Fruit fly (Drosophila melanogaster): ENCODE measurements around the gene RanBP3.

RanBP3 gene

DNA sequence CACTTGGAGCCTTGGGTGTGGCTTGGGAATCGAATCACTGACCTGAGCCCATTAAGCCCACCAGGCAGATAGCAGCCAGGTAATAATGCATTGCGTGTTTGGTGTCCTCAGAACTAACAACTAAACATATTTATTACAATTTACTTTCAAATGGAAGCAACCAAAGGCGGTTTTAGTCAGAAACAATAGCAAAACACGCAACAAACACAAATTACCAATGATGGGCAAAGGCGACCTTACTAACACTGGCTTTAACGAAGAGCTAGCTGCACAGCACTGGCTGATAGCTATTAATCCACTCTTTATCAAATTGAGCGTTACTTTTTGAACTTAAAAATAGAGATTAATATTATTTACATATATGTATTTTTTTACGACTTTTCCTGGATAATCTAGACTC, 10.4 kb upstream of the RanBP3 start, which contains the start of gene udt (continued):
- TF ChIP-seq CG17328 (GFP tag; IDR thresholded peaks at IDR 0.05) (no peak), Mad (GFP tag; optimal IDR thresholded peaks at IDR 0.05) (peak; percentile 29), CG13624 (GFP tag; optimal IDR thresholded peaks at IDR 0.05) (peak; percentile 4), CG34422 (GFP tag; IDR thresholded peaks at IDR 0.05) (0 out of 3 replicates have a peak, but pooled peaks have one; percentile 15), Xrp1 (GFP tag; IDR thresholded peaks at IDR 0.05) (0 out of 2 replicates have a peak, but pooled peaks have one; percentile 14), CG17829 (tag; optimal IDR thresholded peaks at IDR 0.05) (no peak)

DNA sequence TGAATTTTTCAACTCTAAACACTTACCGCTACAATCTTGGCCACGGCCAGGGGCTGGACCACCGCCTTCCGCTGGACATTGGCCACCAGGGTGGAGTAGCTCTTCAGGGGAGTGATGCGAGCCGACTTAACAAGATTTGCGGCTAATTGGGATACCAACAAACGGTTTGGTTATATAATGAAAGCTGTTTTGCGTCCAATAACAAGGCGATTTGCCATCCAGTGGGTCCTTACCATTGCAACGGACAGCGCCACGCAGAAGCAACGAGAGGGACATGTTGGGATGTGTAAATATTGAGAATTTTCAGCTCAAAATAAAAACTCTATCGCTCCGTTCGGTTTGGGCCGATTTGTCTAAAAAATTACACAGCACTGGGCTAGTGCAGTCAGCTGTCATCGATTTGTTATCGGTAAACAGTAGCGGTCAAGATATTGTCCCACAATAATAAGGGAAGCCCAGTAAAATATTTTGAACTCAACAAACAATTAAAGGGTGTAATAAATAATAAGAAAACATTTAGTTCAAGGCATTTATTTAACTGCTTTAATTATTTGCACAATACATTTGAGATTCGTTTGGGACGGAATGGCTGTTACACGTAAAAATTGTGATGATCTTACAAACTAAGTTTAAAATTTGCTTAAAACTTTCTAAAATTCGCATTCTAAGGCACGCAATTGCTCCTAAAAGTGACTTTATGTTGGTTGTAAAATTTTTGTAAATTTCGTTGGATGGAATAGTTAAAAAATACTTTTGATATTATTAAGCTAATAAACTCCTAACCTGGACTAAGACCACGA, 7.8 kb upstream of the RanBP3 start, which contains the start of gene SdhD:
SdhD (minus strand) TSS at position 382 of the 800 bp plus-strand sequence.
- peak; percentile 53 for TF ChIP-seq CG12659 (GFP tag; optimal IDR thresholded peaks at IDR 0.05)
- TF ChIP-seq CG4707 (GFP tag; optimal IDR thresholded peaks at IDR 0.05): no peak
- TF ChIP-seq Mad (GFP tag; optimal IDR thresholded peaks at IDR 0.05): peak; percentile 1
- TF ChIP-seq hbn (GFP tag; IDR thresholded peaks at IDR 0.05; ENCODE audit: partially characterized antibody): peak; percentile 47; the same call in 1 of the 2 replicates
- TF ChIP-seq ATbp (GFP tag; optimal IDR thresholded peaks at IDR 0.05): no peak
- peak; percentile 49 for TF ChIP-seq tna (GFP tag; IDR thresholded peaks at IDR 0.05; ENCODE audit: partially characterized antibody)
- no peak for TF ChIP-seq sim (GFP tag; IDR thresholded peaks at IDR 0.05)
- peak; percentile 66 for TF ChIP-seq Bgb (GFP tag; IDR thresholded peaks at IDR 0.05; ENCODE audit: partially characterized antibody)
- TF ChIP-seq zen2 (GFP tag; IDR thresholded peaks at IDR 0.05; ENCODE audit: partially characterized antibody): no peak; the same call in 2 of the 3 replicates
- TF ChIP-seq D (optimal IDR thresholded peaks at IDR 0.05): no peak
- no peak for TF ChIP-seq D (GFP tag; optimal IDR thresholded peaks at IDR 0.05)
- peak; percentile 58; the same call in 2 of the 3 replicates for TF ChIP-seq Opbp (GFP tag; IDR thresholded peaks at IDR 0.05; ENCODE audit: partially characterized antibody)
- no peak for TF ChIP-seq ssp (GFP tag; IDR thresholded peaks at IDR 0.05)
- TF ChIP-seq CG6854 (GFP tag; optimal IDR thresholded peaks at IDR 0.05): no peak
- TF ChIP-seq CG10267 (tag; optimal IDR thresholded peaks at IDR 0.05): peak; percentile 92
- TF ChIP-seq p53 (GFP tag; optimal IDR thresholded peaks at IDR 0.05): no peak
- TF ChIP-seq Mes4 (GFP tag; optimal IDR thresholded peaks at IDR 0.05): no peak
- TF ChIP-seq unpg (GFP tag; optimal IDR thresholded peaks at IDR 0.05): peak; percentile 6
- TF ChIP-seq CG3847 (GFP tag; IDR thresholded peaks at IDR 0.05): 0 out of 2 replicates have a peak, but pooled peaks have one; percentile 25
- TF ChIP-seq pzg (GFP tag; optimal IDR thresholded peaks at IDR 0.05): peak; percentile 58
- TF ChIP-seq CG7839 (tag; optimal IDR thresholded peaks at IDR 0.05): peak; percentile 3
- TF ChIP-seq cg (GFP tag; optimal IDR thresholded peaks at IDR 0.05): no peak
- TF ChIP-seq Rfx (GFP tag; IDR thresholded peaks at IDR 0.05): peak; percentile 35; the same call in 1 of the 2 replicates
- TF ChIP-seq lmd (GFP tag; IDR thresholded peaks at IDR 0.05): no peak
- no peak for TF ChIP-seq CG18011 (GFP tag; optimal IDR thresholded peaks at IDR 0.05)
- no peak for TF ChIP-seq CG1024 (GFP tag; IDR thresholded peaks at IDR 0.05)
- no peak for TF ChIP-seq al (GFP tag; IDR thresholded peaks at IDR 0.05)
- no peak for TF ChIP-seq CG9797 (GFP tag; optimal IDR thresholded peaks at IDR 0.05)
- peak; percentile 31 for TF ChIP-seq CG12155 (GFP tag; optimal IDR thresholded peaks at IDR 0.05)
- TF ChIP-seq unc-4 (GFP tag; IDR thresholded peaks at IDR 0.05; ENCODE audit: partially characterized antibody): peak; percentile 48
- no peak for TF ChIP-seq CG13123 (GFP tag; optimal IDR thresholded peaks at IDR 0.05)
- no peak for TF ChIP-seq az2 (GFP tag; optimal IDR thresholded peaks at IDR 0.05)
- TF ChIP-seq CG4404 (GFP tag; IDR thresholded peaks at IDR 0.05): no peak
- TF ChIP-seq B-H1 (GFP tag; IDR thresholded peaks at IDR 0.05): no peak
- TF ChIP-seq zf30C (GFP tag; optimal IDR thresholded peaks at IDR 0.05): no peak
- TF ChIP-seq CG12744 (GFP tag; optimal IDR thresholded peaks at IDR 0.05): no peak
- peak; percentile 47 for TF ChIP-seq her (GFP tag; optimal IDR thresholded peaks at IDR 0.05)
- TF ChIP-seq org-1 (GFP tag; optimal IDR thresholded peaks at IDR 0.05): no peak
- no peak for TF ChIP-seq tll (GFP tag; optimal IDR thresholded peaks at IDR 0.05)
- TF ChIP-seq H15 (GFP tag; IDR thresholded peaks at IDR 0.05): peak; percentile 18; the same call in 1 of the 3 replicates
- no peak for TF ChIP-seq Side (GFP tag; optimal IDR thresholded peaks at IDR 0.05)
- TF ChIP-seq CG18476 (GFP tag; optimal IDR thresholded peaks at IDR 0.05): no peak
